Fruit fly (Drosophila melanogaster) whole organism, embryonic: ENCODE measurements around the gene CG11655.

Source experiments
- Asciz ChIP-seq: fragments of 200-800 bp; sonication (Bioruptor generic); optimal IDR thresholded peaks from 2 replicates; lab custom pipeline; 2017; ENCODE audit warnings: missing biosample characterization, mild to moderate bottlenecking, missing genetic modification characterization, missing genetic modification reagents
- Bgb ChIP-seq: fragments of 200-800 bp; sonication (Bioruptor generic); IDR thresholded peaks from 2 replicates; pipeline ENCODE4 v1.3.6; 2022; ENCODE audit warnings: missing biosample characterization, missing genetic modification characterization; ENCODE audit not compliant: partially characterized antibody
- CG11504 ChIP-seq: fragments of 200-800 bp; sonication (Bioruptor generic); optimal IDR thresholded peaks from 3 replicates; lab custom pipeline; 2019; ENCODE audit warnings: missing biosample characterization, mild to moderate bottlenecking, missing genetic modification characterization, moderate library complexity
- CG12391 ChIP-seq: fragments of 200-800 bp; sonication (Bioruptor generic); optimal IDR thresholded peaks from 3 replicates; lab custom pipeline; 2018; ENCODE audit warnings: missing biosample characterization, mild to moderate bottlenecking, missing genetic modification characterization, moderate library complexity
- CG14050 ChIP-seq: fragments of 200-800 bp; sonication (Bioruptor generic); IDR thresholded peaks from 3 replicates; pipeline ENCODE4 v1.3.6; 2022; ENCODE audit warnings: missing biosample characterization, missing genetic modification characterization
- CG14710 ChIP-seq: fragments of 200-800 bp; sonication (Bioruptor generic); optimal IDR thresholded peaks from 3 replicates; lab custom pipeline; 2019; ENCODE audit warnings: missing biosample characterization, mild to moderate bottlenecking, missing genetic modification characterization, moderate library complexity
- CG14860 ChIP-seq: fragments of 200-800 bp; sonication (Bioruptor generic); IDR thresholded peaks from 3 replicates; pipeline ENCODE4 v1.3.6; 2022; ENCODE audit warnings: missing biosample characterization, missing genetic modification characterization; ENCODE audit not compliant: partially characterized antibody
- CG15073 ChIP-seq: fragments of 200-800 bp; sonication (Bioruptor generic); optimal IDR thresholded peaks from 2 replicates; lab custom pipeline; 2016; ENCODE audit warnings: missing biosample characterization, missing genetic modification characterization
- CG17385 ChIP-seq: fragments of 200-800 bp; sonication (Bioruptor generic); optimal IDR thresholded peaks from 3 replicates; lab custom pipeline; 2018; ENCODE audit warnings: missing biosample characterization, mild to moderate bottlenecking, missing genetic modification characterization
- CG2678 ChIP-seq: fragments of 200-800 bp; sonication (Bioruptor generic); optimal IDR thresholded peaks from 3 replicates; lab custom pipeline; 2019; ENCODE audit warnings: missing biosample characterization, mild to moderate bottlenecking, missing genetic modification characterization, moderate library complexity
- CG30431 ChIP-seq: fragments of 200-800 bp; sonication (Bioruptor generic); optimal IDR thresholded peaks from 2 replicates; lab custom pipeline; 2017; ENCODE audit warnings: missing biosample characterization, missing genetic modification characterization
- CG33557 ChIP-seq: fragments of 200-800 bp; sonication (Bioruptor generic); optimal IDR thresholded peaks from 2 replicates; lab custom pipeline; 2019; ENCODE audit warnings: missing biosample characterization, mild to moderate bottlenecking, missing genetic modification characterization, moderate library complexity
- CG4730 ChIP-seq: fragments of 200-800 bp; sonication (Bioruptor generic); IDR thresholded peaks from 2 replicates; pipeline ENCODE4 v1.3.6; 2022; ENCODE audit warnings: missing biosample characterization, missing genetic modification characterization
- CG6683 ChIP-seq: fragments of 200-800 bp; sonication (Bioruptor generic); optimal IDR thresholded peaks from 2 replicates; lab custom pipeline; 2017; ENCODE audit warnings: missing biosample characterization, mild to moderate bottlenecking, missing genetic modification characterization, missing genetic modification reagents
- CG7963 ChIP-seq: fragments of 200-800 bp; sonication (Bioruptor generic); IDR thresholded peaks from 3 replicates; pipeline ENCODE4 v1.3.6; 2022; ENCODE audit warnings: missing biosample characterization, missing genetic modification characterization; ENCODE audit not compliant: partially characterized antibody
- CTCF ChIP-seq: fragments of 200-800 bp; sonication (Bioruptor generic); optimal IDR thresholded peaks from 2 replicates; lab custom pipeline; 2017; ENCODE audit warnings: missing biosample characterization, mild to moderate bottlenecking, missing genetic modification characterization, moderate library complexity
- D ChIP-seq, 2 experiments: fragments of 200-800 bp in 1 of 2; fragments of >200 bp in 1 of 2; sonication (Bioruptor generic) in 1 of 2; optimal IDR thresholded peaks; 2 replicates in 1 of 2; 3 replicates in 1 of 2; lab custom pipeline; 2017; ENCODE audit warnings: mild to moderate bottlenecking in 1 of 2, missing biosample characterization in 1 of 2, missing genetic modification characterization in 1 of 2, missing genetic modification reagents in 1 of 2
- Dip2 ChIP-seq: fragments of 200-800 bp; sonication (Bioruptor generic); IDR thresholded peaks from 2 replicates; pipeline ENCODE4 v1.3.6; 2022; ENCODE audit warnings: missing biosample characterization, missing genetic modification characterization
- Dp ChIP-seq: fragments of 200-800 bp; sonication (Bioruptor generic); optimal IDR thresholded peaks from 2 replicates; lab custom pipeline; 2018; ENCODE audit warnings: missing biosample characterization, mild to moderate bottlenecking, missing genetic modification characterization, moderate library complexity
- ERR ChIP-seq: fragments of 200-800 bp; sonication (Bioruptor generic); optimal IDR thresholded peaks from 2 replicates; lab custom pipeline; 2016; ENCODE audit warnings: missing biosample characterization, missing genetic modification characterization
- Eip74EF ChIP-seq, 2 experiments: fragments of 200-800 bp in 1 of 2; fragments of >200 bp in 1 of 2; sonication (Bioruptor generic) in 1 of 2; optimal IDR thresholded peaks; 2 replicates each; lab custom pipeline; 2017 to 2019; ENCODE audit warnings: missing biosample characterization in 2 of 2, missing genetic modification characterization in 2 of 2, mild to moderate bottlenecking in 1 of 2, moderate library complexity in 1 of 2
- HLHmδ ChIP-seq: fragments of 200-800 bp; sonication (Bioruptor generic); optimal IDR thresholded peaks from 2 replicates; lab custom pipeline; 2018; ENCODE audit warnings: missing biosample characterization, mild to moderate bottlenecking, missing genetic modification characterization, moderate library complexity
- Hr39 ChIP-seq: fragments of >200 bp; optimal IDR thresholded peaks from 2 replicates; lab custom pipeline; 2017
- Hsf ChIP-seq: fragments of 200-800 bp; sonication (Bioruptor generic); optimal IDR thresholded peaks from 3 replicates; lab custom pipeline; 2016; ENCODE audit warnings: missing biosample characterization, missing genetic modification characterization
- Lpt ChIP-seq: fragments of >200 bp; optimal IDR thresholded peaks from 2 replicates; lab custom pipeline; 2018; ENCODE audit warnings: missing biosample characterization, missing genetic modification characterization
- MBD-R2 ChIP-seq: fragments of 200-800 bp; sonication (Bioruptor generic); IDR thresholded peaks from 2 replicates; pipeline ENCODE4 v1.3.6; 2022; ENCODE audit warnings: missing biosample characterization, missing genetic modification characterization
- MESR4 ChIP-seq: fragments of 200-800 bp; sonication (Bioruptor generic); optimal IDR thresholded peaks from 2 replicates; lab custom pipeline; 2018; ENCODE audit warnings: missing biosample characterization, mild to moderate bottlenecking, missing genetic modification characterization, moderate library complexity
- Meics ChIP-seq: fragments of 200-800 bp; sonication (Bioruptor generic); optimal IDR thresholded peaks from 2 replicates; lab custom pipeline; 2017; ENCODE audit warnings: missing biosample characterization, mild to moderate bottlenecking, missing genetic modification characterization
- Opbp ChIP-seq: fragments of 200-800 bp; sonication (Bioruptor generic); IDR thresholded peaks from 3 replicates; pipeline ENCODE4 v1.3.6; 2022; ENCODE audit warnings: missing biosample characterization, missing genetic modification characterization; ENCODE audit not compliant: partially characterized antibody
- Sin3A ChIP-seq: fragments of >200 bp; optimal IDR thresholded peaks from 2 replicates; lab custom pipeline; 2018
- amos ChIP-seq: fragments of 200-800 bp; sonication (Bioruptor generic); IDR thresholded peaks from 2 replicates; pipeline ENCODE4 v1.3.6; 2022; ENCODE audit warnings: missing biosample characterization, missing genetic modification characterization; ENCODE audit not compliant: partially characterized antibody
- ato ChIP-seq: fragments of 200-800 bp; sonication (Bioruptor generic); IDR thresholded peaks from 2 replicates; pipeline ENCODE4 v1.3.6; 2022; ENCODE audit warnings: missing biosample characterization, missing genetic modification characterization; ENCODE audit not compliant: partially characterized antibody
- dm ChIP-seq: fragments of 200-800 bp; sonication (Bioruptor generic); optimal IDR thresholded peaks from 3 replicates; lab custom pipeline; 2016; ENCODE audit warnings: missing biosample characterization, missing genetic modification characterization
- dysf ChIP-seq: fragments of 200-800 bp; sonication (Bioruptor generic); IDR thresholded peaks from 3 replicates; pipeline ENCODE4 v1.3.6; 2022; ENCODE audit warnings: missing biosample characterization, missing genetic modification characterization
- eyg ChIP-seq: fragments of 200-800 bp; sonication (Bioruptor generic); optimal IDR thresholded peaks from 3 replicates; lab custom pipeline; 2016; ENCODE audit warnings: missing biosample characterization, missing genetic modification characterization
- gfzf ChIP-seq: fragments of 200-800 bp; sonication (Bioruptor generic); optimal IDR thresholded peaks from 2 replicates; lab custom pipeline; 2016; ENCODE audit warnings: missing biosample characterization, mild to moderate bottlenecking, missing genetic modification characterization, moderate library complexity
- hb ChIP-seq: fragments of 200-800 bp; sonication (Bioruptor generic); IDR thresholded peaks from 3 replicates; pipeline ENCODE4 v1.3.6; 2022; ENCODE audit warnings: missing biosample characterization, missing genetic modification characterization; ENCODE audit not compliant: partially characterized antibody
- nerfin-2 ChIP-seq: fragments of 200-800 bp; sonication (Bioruptor generic); IDR thresholded peaks from 2 replicates; pipeline ENCODE4 v1.3.6; 2022; ENCODE audit warnings: missing biosample characterization, missing genetic modification characterization; ENCODE audit not compliant: partially characterized antibody
- phol ChIP-seq: fragments of 200-800 bp; sonication (Bioruptor generic); optimal IDR thresholded peaks from 3 replicates; lab custom pipeline; 2018; ENCODE audit warnings: missing biosample characterization, mild to moderate bottlenecking, missing genetic modification characterization, moderate library complexity
- pzg ChIP-seq: fragments of 200-800 bp; sonication (Bioruptor generic); optimal IDR thresholded peaks from 3 replicates; lab custom pipeline; 2018; ENCODE audit warnings: missing biosample characterization, mild to moderate bottlenecking, missing genetic modification characterization, moderate library complexity
- sd ChIP-seq: fragments of 200-800 bp; sonication (Bioruptor generic); optimal IDR thresholded peaks from 3 replicates; lab custom pipeline; 2018; ENCODE audit warnings: missing biosample characterization, mild to moderate bottlenecking, missing genetic modification characterization, moderate library complexity
- sna ChIP-seq: fragments of 200-800 bp; sonication (Bioruptor generic); IDR thresholded peaks from 2 replicates; pipeline ENCODE4 v1.3.6; 2022; ENCODE audit warnings: missing biosample characterization, missing genetic modification characterization; ENCODE audit not compliant: partially characterized antibody
- tap ChIP-seq: fragments of 200-800 bp; optimal IDR thresholded peaks from 3 replicates; lab custom pipeline; 2019; ENCODE audit warnings: missing biosample characterization, mild to moderate bottlenecking, missing genetic modification characterization, moderate library complexity
- tna ChIP-seq: fragments of 200-800 bp; sonication (Bioruptor generic); IDR thresholded peaks from 2 replicates; pipeline ENCODE4 v1.3.6; 2022; ENCODE audit warnings: missing biosample characterization, missing genetic modification characterization; ENCODE audit not compliant: partially characterized antibody
- trem ChIP-seq: fragments of 200-800 bp; optimal IDR thresholded peaks from 3 replicates; lab custom pipeline; 2019; ENCODE audit warnings: missing biosample characterization, mild to moderate bottlenecking, missing genetic modification characterization, moderate library complexity
- unc-4 ChIP-seq: fragments of 200-800 bp; sonication (Bioruptor generic); IDR thresholded peaks from 2 replicates; pipeline ENCODE4 v1.3.6; 2022; ENCODE audit warnings: missing biosample characterization, missing genetic modification characterization; ENCODE audit not compliant: partially characterized antibody
- wdn ChIP-seq: fragments of 200-800 bp; sonication (Bioruptor generic); IDR thresholded peaks from 2 replicates; pipeline ENCODE4 v1.3.6; 2022; ENCODE audit warnings: missing biosample characterization, missing genetic modification characterization
- zen ChIP-seq: fragments of 200-800 bp; sonication (Bioruptor generic); optimal IDR thresholded peaks from 3 replicates; lab custom pipeline; 2018; ENCODE audit warnings: missing biosample characterization, mild to moderate bottlenecking, missing genetic modification characterization, moderate library complexity
- zfh2 ChIP-seq: fragments of 200-800 bp; sonication (Bioruptor generic); optimal IDR thresholded peaks from 2 replicates; lab custom pipeline; 2016; ENCODE audit warnings: missing biosample characterization, missing genetic modification characterization

CG11655 gene

dm6 chrX:15471904-15472303, 18.6 kb downstream of the CG11655 start, which contains the start of the genes Grip128 and Alg14 (continued):
- TF ChIP-seq Dip2 (GFP tag; lab: Robert Waterston, UW) (no peak), gfzf (GFP tag; lab: Kevin White, UChicago) (no peak), wdn (GFP tag; lab: Robert Waterston, UW) (no peak), zen (tag; lab: Kevin White, UChicago) (no peak), Asciz (GFP tag; lab: Kevin White, UChicago) (no peak), Bgb (GFP tag; lab: Robert Waterston, UW) (peak; percentile 56), eyg (GFP tag; lab: Kevin White, UChicago) (no peak), Hr39 (lab: Kevin White, UChicago) (no peak), CG2678 (tag; lab: Kevin White, UChicago) (no peak), MBD-R2 (GFP tag; lab: Robert Waterston, UW) (peak; percentile 74), ERR (no peak), MESR4 (peak; percentile 21), Sin3A (lab: Kevin White, UChicago) (no peak), Lpt (GFP tag; lab: Kevin White, UChicago) (no peak), Opbp (GFP tag; lab: Robert Waterston, UW) (peak; percentile 45; the same call in 2 of the 3 replicates), CG30431 (GFP tag; lab: Kevin White, UChicago) (no peak), CG6683 (no peak), Eip74EF (GFP tag; optimal IDR thresholded peaks at IDR 0.05; lab: Kevin White, UChicago) (no peak), ato (GFP tag; lab: Robert Waterston, UW) (0 out of 2 replicates have a peak, but pooled peaks have one; percentile 41), dysf (GFP tag; lab: Robert Waterston, UW) (no peak), sd (tag; lab: Kevin White, UChicago) (no peak), phol (peak; percentile 73), tna (GFP tag; lab: Robert Waterston, UW) (peak; percentile 66), Hsf (GFP tag; lab: Kevin White, UChicago) (no peak), sna (peak; percentile 56; the same call in 1 of the 2 replicates), CTCF (no peak), CG17385 (GFP tag; lab: Kevin White, UChicago) (no peak), CG4730 (GFP tag; lab: Robert Waterston, UW) (no peak), zfh2 (GFP tag; lab: Kevin White, UChicago) (no peak), CG11504 (tag; lab: Kevin White, UChicago) (no peak), amos (GFP tag; lab: Robert Waterston, UW) (peak; percentile 29; the same call in 1 of the 2 replicates), unc-4 (GFP tag; lab: Robert Waterston, UW) (peak; percentile 50; the same call in 1 of the 2 replicates), CG7963 (GFP tag; lab: Robert Waterston, UW) (0 out of 3 replicates have a peak, but pooled peaks have one; percentile 17), dm (no peak), D (optimal IDR thresholded peaks at IDR 0.05; lab: Kevin White, UChicago) (no peak), D (GFP tag; optimal IDR thresholded peaks at IDR 0.05; lab: Kevin White, UChicago) (no peak), CG14050 (GFP tag; lab: Robert Waterston, UW) (no peak), nerfin-2 (GFP tag; lab: Robert Waterston, UW) (peak; percentile 76), CG12391 (tag; lab: Kevin White, UChicago) (no peak), pzg (peak; percentile 27), CG15073 (GFP tag; lab: Kevin White, UChicago) (no peak), tap (tag; lab: Kevin White, UChicago) (no peak), CG14860 (GFP tag; lab: Robert Waterston, UW) (peak; percentile 52; the same call in 1 of the 3 replicates), Dp (GFP tag; lab: Kevin White, UChicago) (peak; percentile 48), hb (peak; percentile 59; the same call in 1 of the 3 replicates), trem (peak; percentile 22), CG14710 (tag; lab: Kevin White, UChicago) (no peak), CG33557 (GFP tag; lab: Kevin White, UChicago) (no peak), HLHmδ (GFP tag; lab: Kevin White, UChicago) (no peak), Meics (GFP tag; lab: Kevin White, UChicago) (no peak)
